Worm (Caenorhabditis elegans) whole organism, mixed stage, embryonic: ENCODE results near the gene mtrr-1.
A peak's percentile ranks its signal among the peaks of the same experiment; 100 is the strongest.

ENCODE experiments used
- M03D4.4 ChIP-seq: sonication (generic microtip); optimal IDR thresholded peaks from 2 replicates; lab custom pipeline; 2017; ENCODE audit warnings: mild to moderate bottlenecking, missing genetic modification characterization, missing compliant biosample characterization
- bed-3 ChIP-seq: fragments of 200-800 bp; sonication (Bioruptor generic); optimal IDR thresholded peaks from 3 replicates; lab custom pipeline; 2018; ENCODE audit warnings: mild to moderate bottlenecking, missing genetic modification characterization, moderate library complexity, missing compliant biosample characterization
- blmp-1 ChIP-seq: fragments of 150-350 bp; optimal IDR thresholded peaks from 2 replicates; lab custom pipeline; 2014; ENCODE audit warnings: missing biosample characterization, missing genetic modification characterization
- ceh-39 ChIP-seq: fragments of 150-350 bp; optimal IDR thresholded peaks from 2 replicates; lab custom pipeline; 2014; ENCODE audit warnings: missing biosample characterization, missing genetic modification characterization
- ceh-43 ChIP-seq: fragments of 200-800 bp; sonication (Bioruptor generic); optimal IDR thresholded peaks from 2 replicates; lab custom pipeline; 2018; ENCODE audit warnings: mild to moderate bottlenecking, missing genetic modification characterization, moderate library complexity, missing compliant biosample characterization
- ceh-83 ChIP-seq: fragments of 200-800 bp; sonication (Bioruptor generic); optimal IDR thresholded peaks from 2 replicates; lab custom pipeline; 2018; ENCODE audit warnings: mild to moderate bottlenecking, missing genetic modification characterization, missing compliant biosample characterization
- ces-1 ChIP-seq: fragments of 150-350 bp; optimal IDR thresholded peaks from 2 replicates; lab custom pipeline; 2014; ENCODE audit warnings: missing biosample characterization, missing genetic modification reagents, missing genetic modification characterization
- cnd-1 ChIP-seq: fragments of 200-800 bp; sonication (Bioruptor generic); optimal IDR thresholded peaks from 2 replicates; lab custom pipeline; 2018; ENCODE audit warnings: mild to moderate bottlenecking, missing genetic modification characterization, missing compliant biosample characterization
- drap-1 ChIP-seq: fragments of 200-800 bp; sonication (Bioruptor generic); optimal IDR thresholded peaks from 3 replicates; lab custom pipeline; 2018; ENCODE audit warnings: mild to moderate bottlenecking, missing genetic modification characterization, missing compliant biosample characterization
- elt-1 ChIP-seq: sonication (generic microtip); optimal IDR thresholded peaks from 2 replicates; lab custom pipeline; 2017; ENCODE audit warnings: missing genetic modification characterization, mild to moderate bottlenecking, missing compliant biosample characterization, antibody characterized with exemption, moderate library complexity, borderline replicate concordance; ENCODE audit not compliant: insufficient read depth
- flh-1 ChIP-seq: fragments of 200-800 bp; sonication (Bioruptor generic); optimal IDR thresholded peaks from 2 replicates; lab custom pipeline; 2018; ENCODE audit warnings: mild to moderate bottlenecking, missing genetic modification characterization, moderate library complexity, missing compliant biosample characterization
- hlh-1 ChIP-seq: fragments of 150-350 bp; optimal IDR thresholded peaks from 2 replicates; lab custom pipeline; 2014; ENCODE audit warnings: missing biosample characterization, missing genetic modification reagents, missing genetic modification characterization
- lin-13 ChIP-seq: fragments of 150-350 bp; optimal IDR thresholded peaks from 2 replicates; lab custom pipeline; 2014; ENCODE audit warnings: missing biosample characterization, missing genetic modification characterization
- mab-5 ChIP-seq: fragments of 150-350 bp; optimal IDR thresholded peaks from 2 replicates; lab custom pipeline; 2014; ENCODE audit warnings: missing biosample characterization, missing genetic modification characterization
- mep-1 ChIP-seq: fragments of 150-350 bp; optimal IDR thresholded peaks from 2 replicates; lab custom pipeline; 2017; ENCODE audit warnings: missing biosample characterization, missing genetic modification reagents, missing genetic modification characterization, inconsistent platforms
- mls-2 ChIP-seq: sonication (generic microtip); optimal IDR thresholded peaks from 2 replicates; lab custom pipeline; 2016; ENCODE audit warnings: mild to moderate bottlenecking, missing genetic modification characterization, moderate library complexity, missing compliant biosample characterization
- nhr-2 ChIP-seq: fragments of 150-350 bp; optimal IDR thresholded peaks from 2 replicates; lab custom pipeline; 2014; ENCODE audit warnings: missing biosample characterization, missing genetic modification characterization
- nhr-76 ChIP-seq: sonication (generic microtip); optimal IDR thresholded peaks from 2 replicates; lab custom pipeline; 2017; ENCODE audit warnings: missing biosample characterization, missing genetic modification characterization
- pha-4 ChIP-seq: fragments of 150-350 bp; optimal IDR thresholded peaks from 2 replicates; lab custom pipeline; 2018; ENCODE audit warnings: missing biosample characterization, missing genetic modification reagents, missing genetic modification characterization
- sptf-1 ChIP-seq: sonication (generic microtip); optimal IDR thresholded peaks from 2 replicates; lab custom pipeline; 2017; ENCODE audit warnings: mild to moderate bottlenecking, missing genetic modification characterization, moderate library complexity, missing compliant biosample characterization
- tbx-8 ChIP-seq: fragments of 200-800 bp; sonication (Bioruptor generic); optimal IDR thresholded peaks from 2 replicates; lab custom pipeline; 2018; ENCODE audit warnings: mild to moderate bottlenecking, missing genetic modification characterization, moderate library complexity, missing compliant biosample characterization
- unc-120 ChIP-seq: sonication (generic microtip); optimal IDR thresholded peaks from 2 replicates; lab custom pipeline; 2017; ENCODE audit warnings: missing genetic modification characterization, missing compliant biosample characterization; ENCODE audit not compliant: poor library complexity, severe bottlenecking
- unc-62 ChIP-seq: fragments of 150-350 bp; optimal IDR thresholded peaks from 2 replicates; lab custom pipeline; 2014; ENCODE audit warnings: missing biosample characterization, missing genetic modification reagents, missing genetic modification characterization
- zip-8 ChIP-seq: fragments of 150-350 bp; optimal IDR thresholded peaks from 2 replicates; lab custom pipeline; 2014; ENCODE audit warnings: missing biosample characterization, missing genetic modification characterization
- ztf-11 ChIP-seq: fragments of 150-350 bp; optimal IDR thresholded peaks from 2 replicates; lab custom pipeline; 2014; ENCODE audit warnings: missing biosample characterization, missing genetic modification characterization

The mtrr-1 gene

DNA sequence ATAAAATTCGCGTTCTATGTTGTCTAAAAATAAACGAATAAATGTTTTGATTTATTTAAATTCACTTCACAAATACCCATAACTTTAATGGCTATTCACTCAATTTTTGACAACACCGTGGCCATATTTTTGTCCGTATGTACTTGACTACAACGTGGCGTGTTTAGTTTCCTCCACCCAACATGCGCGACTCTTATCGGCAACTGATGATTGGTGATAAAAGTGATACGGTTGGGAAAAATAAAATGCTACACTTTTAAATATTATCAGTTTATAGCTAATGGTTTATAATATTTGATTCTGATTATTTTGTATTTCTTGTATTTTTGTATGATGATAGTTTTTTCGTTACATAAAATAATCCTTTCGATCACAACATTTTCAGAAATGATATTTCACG, 5.9 kb downstream of the mtrr-1 start, which contains the start of gene acs-7:
Gene acs-7, plus strand, starts transcription at position 386 of the 400 bp plus-strand sequence.
- TF ChIP-seq M03D4.4, result no peak
- no peak for TF ChIP-seq mls-2 (tag; lab: Kevin White, UChicago)
- no peak for TF ChIP-seq ceh-39 (tag; lab: Kevin White, UChicago)

DNA sequence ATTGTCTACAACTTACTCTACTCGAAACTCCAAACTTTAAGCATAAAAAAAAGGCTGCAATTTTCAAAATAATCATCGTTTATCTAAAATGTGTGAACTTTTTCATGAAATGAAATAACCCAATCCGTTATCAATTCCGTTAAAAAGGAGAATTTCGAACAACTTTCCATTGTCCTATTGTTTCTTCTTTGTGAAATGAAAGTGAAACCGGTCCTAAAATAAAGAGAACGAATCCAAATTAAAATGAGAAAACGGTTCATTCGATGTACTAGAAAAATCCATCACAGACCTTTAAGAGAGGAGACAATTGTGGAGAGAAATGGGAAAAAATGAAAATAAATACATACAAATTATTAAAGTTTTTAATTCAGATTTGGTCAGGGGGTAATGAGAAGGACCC, 9.9 kb downstream of the mtrr-1 start, which contains the start of gene C01G6.9:
Gene C01G6.9, minus strand, starts transcription at position 141 of the 400 bp plus-strand sequence.
- no peak for TF ChIP-seq flh-1 (GFP tag; lab: Kevin White, UChicago)
- TF ChIP-seq unc-120 (tag; lab: Kevin White, UChicago), result no peak
- TF ChIP-seq ztf-11 (tag; lab: Kevin White, UChicago), result no peak
- no peak for TF ChIP-seq tbx-8 (GFP tag; lab: Kevin White, UChicago)
- no peak for TF ChIP-seq hlh-1 (tag; lab: Kevin White, UChicago)
- no peak for TF ChIP-seq nhr-76 (tag; lab: Kevin White, UChicago)
- TF ChIP-seq lin-13 (tag; lab: Kevin White, UChicago), result no peak
- no peak for TF ChIP-seq sptf-1 (tag; lab: Kevin White, UChicago)
- TF ChIP-seq mep-1 (tag; lab: Kevin White, UChicago), result no peak
- TF ChIP-seq pha-4 (tag; lab: Kevin White, UChicago), result no peak
- TF ChIP-seq drap-1 (GFP tag; lab: Kevin White, UChicago), result no peak
- TF ChIP-seq, all 35 proteins: peak for 0

DNA sequence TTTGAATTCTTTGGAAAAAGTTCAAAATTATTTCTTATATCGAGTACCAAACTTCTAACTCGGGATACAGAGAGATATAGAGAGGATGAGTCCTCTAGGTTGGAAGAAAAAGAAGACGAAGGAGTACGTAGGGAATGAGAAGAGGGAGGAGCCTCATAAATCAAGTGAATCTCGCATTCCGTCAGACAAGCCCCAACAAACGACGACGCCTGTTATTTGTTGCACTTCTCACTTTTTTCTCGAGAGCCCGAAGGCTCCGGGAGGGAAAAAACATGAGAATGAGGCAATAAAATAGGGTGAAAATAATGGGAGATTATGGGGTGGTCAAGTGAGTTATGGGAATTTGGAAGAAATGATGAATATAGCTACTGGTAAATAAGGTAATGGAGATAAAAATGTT, 13.9 kb downstream of the mtrr-1 start:
- TF ChIP-seq unc-120 (tag; lab: Kevin White, UChicago) (peak; percentile 10), unc-62 (GFP tag; lab: Kevin White, UChicago) (peak; percentile 53), mab-5 (tag; lab: Kevin White, UChicago) (peak; percentile 88), elt-1 (tag; lab: Kevin White, UChicago) (no peak), hlh-1 (tag; lab: Kevin White, UChicago) (peak; percentile 31)

DNA sequence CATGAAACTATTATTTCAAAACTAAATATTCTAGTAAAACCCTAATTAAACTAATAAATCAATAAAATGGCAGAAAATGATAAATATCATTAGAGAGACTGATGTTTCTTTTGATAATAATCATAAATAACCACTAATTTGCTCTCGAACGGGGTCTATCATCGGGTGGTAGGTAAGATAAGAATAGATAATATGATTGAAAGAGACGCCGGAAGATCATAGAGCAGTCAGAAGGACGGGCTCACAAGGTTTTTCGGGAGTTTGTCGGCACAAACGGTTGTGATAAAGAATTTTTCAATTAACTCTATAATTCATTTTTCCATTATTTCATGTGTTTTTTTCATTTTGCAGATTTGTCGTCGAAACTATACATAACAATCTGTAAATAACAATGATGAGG, 15.3 kb downstream of the mtrr-1 start:
- TF ChIP-seq M03D4.4, result no peak
- TF ChIP-seq nhr-2 (tag; lab: Kevin White, UChicago), result peak; percentile 28
- TF ChIP-seq mep-1 (tag; lab: Kevin White, UChicago), result no peak
- peak; percentile 22 for TF ChIP-seq elt-1 (tag; lab: Kevin White, UChicago)
- TF ChIP-seq sptf-1 (tag; lab: Kevin White, UChicago), result no peak

DNA sequence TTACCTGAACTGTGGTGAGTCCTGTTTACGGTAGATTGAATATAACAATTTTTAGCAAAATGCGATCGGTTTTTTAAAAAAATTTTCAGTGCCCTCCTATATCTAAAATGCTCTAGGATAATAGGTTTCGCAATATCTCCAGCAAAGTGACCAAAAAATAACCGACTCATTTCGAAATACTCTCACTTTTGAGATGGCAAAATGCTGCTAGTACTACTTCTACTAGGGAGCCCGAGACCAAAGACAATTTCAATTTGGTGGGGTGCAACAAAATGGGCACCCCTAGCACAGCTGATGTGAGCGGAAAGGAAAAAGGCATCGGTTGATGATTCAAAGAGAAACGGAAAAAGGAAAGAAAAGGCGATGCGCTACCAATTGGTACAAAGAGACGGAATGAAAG, 17.8 kb downstream of the mtrr-1 start:
- TF ChIP-seq flh-1 (GFP tag; lab: Kevin White, UChicago) (no peak), ceh-39 (tag; lab: Kevin White, UChicago) (no peak), mls-2 (tag; lab: Kevin White, UChicago) (no peak), mep-1 (tag; lab: Kevin White, UChicago) (no peak), cnd-1 (tag; lab: Kevin White, UChicago) (no peak), ces-1 (GFP tag; lab: Kevin White, UChicago) (peak; percentile 8)

DNA sequence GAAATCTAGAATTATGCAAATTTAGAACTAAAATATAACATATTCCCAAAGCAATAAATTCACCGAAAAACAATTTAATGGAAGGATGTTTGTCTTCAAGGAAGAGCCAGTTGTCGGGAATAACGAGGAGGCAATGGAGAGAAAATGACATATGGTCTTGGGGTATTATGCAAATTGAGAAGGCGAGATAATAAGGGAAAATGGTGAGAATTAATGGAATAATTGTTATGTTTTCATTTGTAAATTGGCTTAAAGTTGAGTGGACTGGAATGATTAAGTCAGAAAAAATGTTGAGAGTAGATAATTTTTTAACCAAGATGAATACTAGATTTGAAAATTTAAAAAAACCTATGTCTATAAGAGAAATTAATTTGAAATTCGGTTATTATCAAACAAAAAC, 19.1 kb downstream of the mtrr-1 start:
- TF ChIP-seq mls-2 (tag; lab: Kevin White, UChicago) (peak; percentile 34), lin-13 (tag; lab: Kevin White, UChicago) (no peak), hlh-1 (tag; lab: Kevin White, UChicago) (peak; percentile 26), sptf-1 (tag; lab: Kevin White, UChicago) (no peak), cnd-1 (tag; lab: Kevin White, UChicago) (peak; percentile 20), ces-1 (GFP tag; lab: Kevin White, UChicago) (peak; percentile 94), zip-8 (no peak), ceh-39 (tag; lab: Kevin White, UChicago) (no peak), blmp-1 (no peak)
- TF ChIP-seq, all 35 proteins: peak for 4

DNA sequence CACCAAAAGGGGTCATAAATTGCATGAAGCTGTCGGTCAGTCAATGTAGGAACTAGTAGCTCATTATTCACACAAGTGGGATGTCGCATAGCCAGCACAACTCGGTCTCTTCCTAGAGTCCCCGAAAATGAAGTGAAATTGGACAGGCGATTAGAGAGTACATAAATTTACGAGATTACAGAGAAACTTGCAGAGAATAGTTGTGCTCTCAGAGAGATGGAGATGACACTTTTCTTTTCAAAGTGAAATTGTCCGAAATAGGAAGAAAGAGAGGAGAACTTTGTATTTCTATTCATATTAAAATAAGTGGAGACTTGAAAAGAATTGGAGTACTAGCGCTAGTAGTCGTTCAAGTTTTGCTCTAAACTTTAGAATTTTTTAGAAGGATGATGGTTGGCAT, 19.8 kb downstream of the mtrr-1 start:
- TF ChIP-seq M03D4.4, result no peak
- TF ChIP-seq ceh-43 (GFP tag; lab: Kevin White, UChicago), result no peak
- no peak for TF ChIP-seq sptf-1 (tag; lab: Kevin White, UChicago)
- no peak for TF ChIP-seq drap-1 (GFP tag; lab: Kevin White, UChicago)
- TF ChIP-seq ceh-83, result no peak
- no peak for TF ChIP-seq blmp-1
- no peak for TF ChIP-seq bed-3 (GFP tag; lab: Kevin White, UChicago)
- no peak for TF ChIP-seq hlh-1 (tag; lab: Kevin White, UChicago)
- peak; percentile 30 for TF ChIP-seq unc-62 (GFP tag; lab: Kevin White, UChicago)
- no peak for TF ChIP-seq ztf-11 (tag; lab: Kevin White, UChicago)
- peak; percentile 85 for TF ChIP-seq ces-1 (GFP tag; lab: Kevin White, UChicago)
